Worm (Caenorhabditis elegans) whole organism, young adult: ENCODE data around the gene F41G3.6.

Experiments
- B0019.2 ChIP-seq: fragments of 200-800 bp; sonication (Bioruptor generic); conservative IDR thresholded peaks from 2 replicates; pipeline ENCODE4 v1.3.6; 2022; ENCODE audit warnings: missing genetic modification reagents, missing genetic modification characterization, missing compliant biosample characterization
- B0035.1 ChIP-seq: sonication (generic microtip); optimal IDR thresholded peaks from 2 replicates; lab custom pipeline; 2016; ENCODE audit warnings: missing genetic modification characterization, mild to moderate bottlenecking, missing compliant biosample characterization, missing genotype, missing genetic modification reagents
- B0261.1 ChIP-seq: sonication (generic microtip); optimal IDR thresholded peaks from 2 replicates; lab custom pipeline; 2016; ENCODE audit warnings: mild to moderate bottlenecking, missing genetic modification characterization, moderate library complexity, missing compliant biosample characterization
- C06A6.2 ChIP-seq: fragments of 200-800 bp; sonication (Bioruptor generic); conservative IDR thresholded peaks from 2 replicates; pipeline ENCODE4 v1.3.6; 2022; ENCODE audit warnings: missing genetic modification characterization, missing compliant biosample characterization
- C17E4.6 ChIP-seq: fragments of 200-800 bp; sonication (Bioruptor generic); IDR thresholded peaks from 2 replicates; pipeline ENCODE4 v1.3.6; 2022; ENCODE audit warnings: missing genetic modification reagents, missing genetic modification characterization, missing compliant biosample characterization
- D2030.7 ChIP-seq: fragments of 200-800 bp; sonication (Bioruptor generic); IDR thresholded peaks from 2 replicates; pipeline ENCODE4 v1.3.6; 2022; ENCODE audit warnings: missing genetic modification reagents, missing genetic modification characterization, missing compliant biosample characterization
- F23B12.7 ChIP-seq: sonication (generic microtip); optimal IDR thresholded peaks from 2 replicates; lab custom pipeline; 2017; ENCODE audit warnings: missing genetic modification characterization, mild to moderate bottlenecking, missing compliant biosample characterization, antibody characterized with exemption, moderate library complexity; ENCODE audit not compliant: insufficient read depth
- F33H1.4 ChIP-seq: fragments of 200-800 bp; sonication (Bioruptor generic); IDR thresholded peaks from 2 replicates; pipeline ENCODE4 v1.3.6; 2022; ENCODE audit warnings: missing genetic modification reagents, missing genetic modification characterization, missing compliant biosample characterization
- F39B2.1 ChIP-seq: fragments of 200-800 bp; sonication (Bioruptor generic); IDR thresholded peaks from 2 replicates; pipeline ENCODE4 v1.3.6; 2022; ENCODE audit warnings: missing genetic modification reagents, missing genetic modification characterization, missing compliant biosample characterization
- F49E8.2 ChIP-seq: sonication (generic microtip); optimal IDR thresholded peaks from 3 replicates; lab custom pipeline; 2017; ENCODE audit warnings: missing genetic modification characterization, mild to moderate bottlenecking, missing compliant biosample characterization, antibody characterized with exemption, moderate library complexity; ENCODE audit not compliant: insufficient read depth
- F52B5.7 ChIP-seq: sonication (generic microtip); optimal IDR thresholded peaks from 2 replicates; lab custom pipeline; 2016; ENCODE audit warnings: mild to moderate bottlenecking, missing genetic modification characterization, missing compliant biosample characterization
- F55B11.4 ChIP-seq: sonication (generic microtip); optimal IDR thresholded peaks from 2 replicates; lab custom pipeline; 2016; ENCODE audit warnings: missing compliant biosample characterization, missing genetic modification characterization, borderline replicate concordance; ENCODE audit not compliant: insufficient read depth
- F57A8.1 ChIP-seq: fragments of 200-800 bp; sonication (Bioruptor generic); optimal IDR thresholded peaks from 2 replicates; lab custom pipeline; 2018; ENCODE audit warnings: mild to moderate bottlenecking, missing genetic modification characterization, moderate library complexity, missing compliant biosample characterization
- F57C9.4 ChIP-seq: sonication (generic microtip); optimal IDR thresholded peaks from 2 replicates; lab custom pipeline; 2017; ENCODE audit warnings: mild to moderate bottlenecking, missing genetic modification characterization, missing compliant biosample characterization
- K11D2.4 ChIP-seq: fragments of 200-800 bp; sonication (Bioruptor generic); IDR thresholded peaks from 2 replicates; pipeline ENCODE4 v1.3.6; 2022; ENCODE audit warnings: missing genetic modification reagents, missing genetic modification characterization, missing compliant biosample characterization
- Y67H2A.10 ChIP-seq: fragments of 200-800 bp; sonication (Bioruptor generic); conservative IDR thresholded peaks from 2 replicates; pipeline ENCODE4 v1.3.6; 2022; ENCODE audit warnings: missing genetic modification reagents, missing genetic modification characterization, missing compliant biosample characterization
- Y95B8A.8 ChIP-seq: fragments of 200-800 bp; sonication (Bioruptor generic); IDR thresholded peaks from 2 replicates; pipeline ENCODE4 v1.3.6; 2022; ENCODE audit warnings: missing genetic modification reagents, missing genetic modification characterization, missing compliant biosample characterization
- ama-1 ChIP-seq, 3 experiments: fragments of 150-350 bp in 1 of 3; sonication (generic microtip) in 2 of 3; optimal IDR thresholded peaks; 2 replicates each; lab custom pipeline; 2014 to 2018; ENCODE audit warnings: missing biosample characterization in 2 of 3, missing genetic modification characterization in 2 of 3, missing genetic modification reagents in 2 of 3
- aptf-3 ChIP-seq: fragments of 200-800 bp; sonication (Bioruptor generic); IDR thresholded peaks from 2 replicates; pipeline ENCODE4 v1.3.6; 2022; ENCODE audit warnings: missing genetic modification characterization, missing compliant biosample characterization
- athp-1 ChIP-seq: sonication (generic microtip); optimal IDR thresholded peaks from 2 replicates; lab custom pipeline; 2017; ENCODE audit warnings: mild to moderate bottlenecking, missing genetic modification characterization, missing compliant biosample characterization
- attf-5 ChIP-seq: fragments of 200-800 bp; sonication (Bioruptor generic); optimal IDR thresholded peaks from 2 replicates; lab custom pipeline; 2018; ENCODE audit warnings: mild to moderate bottlenecking, missing genetic modification characterization, missing compliant biosample characterization
- bed-2 ChIP-seq: fragments of 200-800 bp; sonication (Bioruptor generic); IDR thresholded peaks from 2 replicates; pipeline ENCODE4 v1.3.6; 2022; ENCODE audit warnings: missing genetic modification reagents, missing genetic modification characterization, missing compliant biosample characterization
- ccch-3 ChIP-seq: fragments of 200-800 bp; sonication (Bioruptor generic); optimal IDR thresholded peaks from 2 replicates; lab custom pipeline; 2018; ENCODE audit warnings: mild to moderate bottlenecking, missing genetic modification characterization, missing compliant biosample characterization
- cebp-2 ChIP-seq: fragments of 200-800 bp; sonication (Bioruptor generic); IDR thresholded peaks from 2 replicates; pipeline ENCODE4 v1.3.6; 2022; ENCODE audit warnings: missing genetic modification characterization, missing compliant biosample characterization
- ceh-100 ChIP-seq: fragments of 200-800 bp; sonication (Bioruptor generic); IDR thresholded peaks from 2 replicates; pipeline ENCODE4 v1.3.6; 2022; ENCODE audit warnings: missing genetic modification reagents, missing genetic modification characterization, missing compliant biosample characterization
- ceh-79 ChIP-seq: sonication (generic microtip); optimal IDR thresholded peaks from 2 replicates; lab custom pipeline; 2017; ENCODE audit warnings: mild to moderate bottlenecking, missing genetic modification characterization, missing compliant biosample characterization
- ceh-91 ChIP-seq: fragments of 200-800 bp; sonication (Bioruptor generic); IDR thresholded peaks from 2 replicates; pipeline ENCODE4 v1.3.6; 2022; ENCODE audit warnings: missing genetic modification reagents, missing genetic modification characterization, missing compliant biosample characterization
- dox-1 ChIP-seq: fragments of 200-800 bp; sonication (Bioruptor generic); IDR thresholded peaks from 2 replicates; pipeline ENCODE4 v1.3.6; 2022; ENCODE audit warnings: missing genetic modification reagents, missing genetic modification characterization, missing compliant biosample characterization
- dpff-1 ChIP-seq: sonication (generic microtip); optimal IDR thresholded peaks from 2 replicates; lab custom pipeline; 2017; ENCODE audit warnings: mild to moderate bottlenecking, missing genetic modification characterization, missing compliant biosample characterization
- efl-1 ChIP-seq: fragments of 150-350 bp; optimal IDR thresholded peaks from 2 replicates; lab custom pipeline; 2014; ENCODE audit warnings: missing biosample characterization, missing genetic modification reagents, missing genetic modification characterization
- egl-18 ChIP-seq: fragments of 200-800 bp; sonication (Bioruptor generic); IDR thresholded peaks from 2 replicates; pipeline ENCODE4 v1.3.6; 2022; ENCODE audit warnings: missing genetic modification reagents, missing genetic modification characterization, missing compliant biosample characterization
- egrh-3 ChIP-seq: fragments of 200-800 bp; sonication (Bioruptor generic); IDR thresholded peaks from 2 replicates; pipeline ENCODE4 v1.3.6; 2022; ENCODE audit warnings: missing genetic modification reagents, missing genetic modification characterization, missing compliant biosample characterization
- hrde-1 ChIP-seq: sonication (generic microtip); optimal IDR thresholded peaks from 2 replicates; lab custom pipeline; 2016; ENCODE audit warnings: missing genetic modification characterization, mild to moderate bottlenecking, missing compliant biosample characterization, moderate library complexity, missing genotype, missing genetic modification reagents, borderline replicate concordance
- hsf-1 ChIP-seq: fragments of 200-800 bp; sonication (Bioruptor generic); IDR thresholded peaks from 2 replicates; pipeline ENCODE4 v1.3.6; 2022; ENCODE audit warnings: missing genetic modification reagents, missing genetic modification characterization, missing compliant biosample characterization
- let-526 ChIP-seq: fragments of 200-800 bp; sonication (Bioruptor generic); IDR thresholded peaks from 2 replicates; pipeline ENCODE4 v1.3.6; 2022; ENCODE audit warnings: missing genetic modification reagents, missing genetic modification characterization, missing compliant biosample characterization
- let-607 ChIP-seq, 2 experiments: fragments of 200-800 bp in 1 of 2; sonication (Bioruptor generic) in 1 of 2; sonication (generic microtip) in 1 of 2; optimal IDR thresholded peaks; 2 replicates each; lab custom pipeline; 2016 to 2018; ENCODE audit warnings: mild to moderate bottlenecking in 2 of 2, missing compliant biosample characterization in 2 of 2, missing genetic modification characterization in 2 of 2, moderate library complexity in 2 of 2, missing genotype in 1 of 2
- lin-26 ChIP-seq: fragments of 200-800 bp; sonication (Bioruptor generic); IDR thresholded peaks from 2 replicates; pipeline ENCODE4 v1.3.6; 2022; ENCODE audit warnings: missing genetic modification reagents, missing genetic modification characterization, missing compliant biosample characterization
- lin-54 ChIP-seq: fragments of 200-800 bp; sonication (Bioruptor generic); optimal IDR thresholded peaks from 2 replicates; lab custom pipeline; 2018; ENCODE audit warnings: mild to moderate bottlenecking, missing genetic modification characterization, missing compliant biosample characterization
- madf-10 ChIP-seq: sonication (generic microtip); optimal IDR thresholded peaks from 2 replicates; lab custom pipeline; 2016; ENCODE audit warnings: mild to moderate bottlenecking, missing genetic modification characterization, missing compliant biosample characterization
- madf-8 ChIP-seq: fragments of 200-800 bp; sonication (Bioruptor generic); conservative IDR thresholded peaks from 2 replicates; pipeline ENCODE4 v1.3.6; 2022; ENCODE audit warnings: missing genetic modification reagents, missing genetic modification characterization, missing compliant biosample characterization
- nfya-2 ChIP-seq: fragments of 200-800 bp; sonication (Bioruptor generic); IDR thresholded peaks from 2 replicates; pipeline ENCODE4 v1.3.6; 2022; ENCODE audit warnings: missing genetic modification reagents, missing genetic modification characterization, missing compliant biosample characterization
- nfyb-1 ChIP-seq: fragments of 200-800 bp; sonication (Bioruptor generic); IDR thresholded peaks from 2 replicates; pipeline ENCODE4 v1.3.6; 2022; ENCODE audit warnings: missing genetic modification reagents, missing genetic modification characterization, missing compliant biosample characterization
- pha-4 ChIP-seq: fragments of 150-350 bp; sonication (generic microtip); optimal IDR thresholded peaks from 2 replicates; lab custom pipeline; 2014; ENCODE audit warnings: missing biosample characterization, missing genetic modification reagents, missing genetic modification characterization
- rpc-1 ChIP-seq, 2 experiments: fragments of 150-350 bp in 1 of 2; sonication (generic microtip) in 1 of 2; optimal IDR thresholded peaks; 2 replicates each; lab custom pipeline; 2014 to 2018; ENCODE audit warnings: missing biosample characterization in 1 of 2, missing genetic modification characterization in 1 of 2, missing genetic modification reagents in 1 of 2, missing genotype in 1 of 2
- somi-1 ChIP-seq: fragments of 200-800 bp; sonication (Bioruptor generic); optimal IDR thresholded peaks from 2 replicates; lab custom pipeline; 2018; ENCODE audit warnings: mild to moderate bottlenecking, missing genetic modification characterization, missing compliant biosample characterization
- tbx-9 ChIP-seq: sonication (generic microtip); optimal IDR thresholded peaks from 2 replicates; lab custom pipeline; 2016; ENCODE audit warnings: borderline replicate concordance, missing genetic modification characterization, inconsistent platforms, missing compliant biosample characterization
- ztf-18 ChIP-seq: sonication (generic microtip); optimal IDR thresholded peaks from 2 replicates; lab custom pipeline; 2016; ENCODE audit warnings: missing genotype, mild to moderate bottlenecking, missing genetic modification characterization, missing compliant biosample characterization
- ztf-6 ChIP-seq: fragments of 200-800 bp; sonication (Bioruptor generic); IDR thresholded peaks from 2 replicates; pipeline ENCODE4 v1.3.6; 2022; ENCODE audit warnings: missing genetic modification reagents, missing genetic modification characterization, missing compliant biosample characterization

F41G3.6 gene

DNA sequence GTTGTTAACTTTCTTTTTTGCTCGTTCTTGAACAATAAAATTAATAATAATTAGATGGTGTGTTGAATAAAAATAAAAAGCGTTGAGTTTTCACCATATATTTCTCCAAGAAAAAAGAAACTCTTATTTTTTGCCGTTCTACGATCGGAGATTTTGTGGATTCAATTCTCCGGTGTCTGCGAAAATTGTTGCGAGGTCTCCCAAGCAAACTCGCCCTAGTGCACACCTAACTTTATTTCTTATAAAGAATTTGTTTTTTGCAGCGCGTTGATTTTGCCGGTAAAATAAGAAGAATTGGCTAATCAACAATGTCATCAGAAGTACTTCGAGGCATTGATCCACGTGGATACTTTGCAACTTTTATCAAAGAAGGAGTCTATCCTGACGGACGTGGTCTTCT, 1.3 kb upstream of the F41G3.6 start, which contains the start of gene exos-8 (continued):
- peak; percentile 69; the same call in 1 of the 2 replicates for TF ChIP-seq D2030.7 (GFP tag; lab: Robert Waterston, UW)
- TF ChIP-seq aptf-3 (GFP tag; lab: Robert Waterston, UW) = no peak
- TF ChIP-seq madf-10 (tag; lab: Kevin White, UChicago) = peak; percentile 50
- TF ChIP-seq ama-1 (optimal IDR thresholded peaks at IDR 0.05; lab: Kevin White, UChicago) = no peak
- TF ChIP-seq ama-1 (GFP tag; optimal IDR thresholded peaks at IDR 0.05; lab: Kevin White, UChicago) = no peak
- TF ChIP-seq somi-1 (GFP tag; lab: Kevin White, UChicago) = no peak
- TF ChIP-seq B0035.1 (tag; lab: Kevin White, UChicago) = no peak
- TF ChIP-seq pha-4 = no peak
- no peak for TF ChIP-seq tbx-9
- 0 out of 2 replicates have a peak, but pooled peaks have one; percentile 51 for TF ChIP-seq lin-26 (GFP tag; lab: Robert Waterston, UW)
- no peak for TF ChIP-seq Y95B8A.8 (GFP tag; lab: Robert Waterston, UW)
- TF ChIP-seq hsf-1 (GFP tag; lab: Robert Waterston, UW) = no peak
- no peak for TF ChIP-seq nfyb-1 (GFP tag; lab: Robert Waterston, UW)
- TF ChIP-seq madf-8 (GFP tag; lab: Robert Waterston, UW) = peak; percentile 36; the same call in 1 of the 2 replicates
- no peak for TF ChIP-seq F49E8.2 (tag; lab: Kevin White, UChicago)
- no peak for TF ChIP-seq B0019.2 (GFP tag; lab: Robert Waterston, UW)
- no peak for TF ChIP-seq egl-18 (GFP tag; lab: Robert Waterston, UW)
- no peak for TF ChIP-seq C06A6.2 (GFP tag; lab: Robert Waterston, UW)
- no peak for TF ChIP-seq F57C9.4
- no peak for TF ChIP-seq ztf-6
- TF ChIP-seq rpc-1 (optimal IDR thresholded peaks at IDR 0.05; lab: Kevin White, UChicago) = no peak
- TF ChIP-seq rpc-1 (tag; optimal IDR thresholded peaks at IDR 0.05; lab: Kevin White, UChicago) = no peak
- peak; percentile 33 for TF ChIP-seq ztf-18
- TF ChIP-seq F55B11.4 (tag; lab: Kevin White, UChicago) = no peak
- TF ChIP-seq efl-1 (GFP tag; lab: Kevin White, UChicago) = peak; percentile 65
- TF ChIP-seq bed-2 (GFP tag; lab: Robert Waterston, UW) = peak; percentile 64; the same call in 1 of the 2 replicates
- TF ChIP-seq ceh-79 = no peak
- TF ChIP-seq F52B5.7 (tag; lab: Kevin White, UChicago) = no peak
- no peak for TF ChIP-seq B0261.1
- peak; percentile 97 for TF ChIP-seq ceh-100 (GFP tag; lab: Robert Waterston, UW)
- TF ChIP-seq ccch-3 (GFP tag; lab: Kevin White, UChicago) = no peak
- no peak for TF ChIP-seq egrh-3 (GFP tag; lab: Robert Waterston, UW)
- no peak for TF ChIP-seq let-526 (GFP tag; lab: Robert Waterston, UW)
- TF ChIP-seq attf-5 = peak; percentile 87
- TF ChIP-seq C17E4.6 (GFP tag; lab: Robert Waterston, UW) = no peak
- no peak for TF ChIP-seq F57A8.1 (GFP tag; lab: Kevin White, UChicago)
- TF ChIP-seq K11D2.4 = no peak
- TF ChIP-seq F23B12.7 (tag; lab: Kevin White, UChicago) = peak; percentile 86
- no peak for TF ChIP-seq Y67H2A.10 (GFP tag; lab: Robert Waterston, UW)
- no peak for TF ChIP-seq F39B2.1 (GFP tag; lab: Robert Waterston, UW)
- TF ChIP-seq lin-54 (GFP tag; lab: Kevin White, UChicago) = peak; percentile 40
- TF ChIP-seq let-607 (tag; optimal IDR thresholded peaks at IDR 0.05; lab: Kevin White, UChicago) = no peak
- no peak for TF ChIP-seq dpff-1
- no peak for TF ChIP-seq ceh-91 (GFP tag; lab: Robert Waterston, UW)
- TF ChIP-seq dox-1 (GFP tag; lab: Robert Waterston, UW) = peak; percentile 57
- no peak for TF ChIP-seq cebp-2 (GFP tag; lab: Robert Waterston, UW)
- peak; percentile 21; the same call in 1 of the 2 replicates for TF ChIP-seq F33H1.4 (GFP tag; lab: Robert Waterston, UW)
- no peak for TF ChIP-seq athp-1
- TF ChIP-seq hrde-1 (tag; lab: Kevin White, UChicago) = no peak
- TF ChIP-seq nfya-2 (GFP tag; lab: Robert Waterston, UW) = no peak
